Fruit fly (Drosophila melanogaster): ENCODE results near the gene AOX1.

Gene AOX1

DNA sequence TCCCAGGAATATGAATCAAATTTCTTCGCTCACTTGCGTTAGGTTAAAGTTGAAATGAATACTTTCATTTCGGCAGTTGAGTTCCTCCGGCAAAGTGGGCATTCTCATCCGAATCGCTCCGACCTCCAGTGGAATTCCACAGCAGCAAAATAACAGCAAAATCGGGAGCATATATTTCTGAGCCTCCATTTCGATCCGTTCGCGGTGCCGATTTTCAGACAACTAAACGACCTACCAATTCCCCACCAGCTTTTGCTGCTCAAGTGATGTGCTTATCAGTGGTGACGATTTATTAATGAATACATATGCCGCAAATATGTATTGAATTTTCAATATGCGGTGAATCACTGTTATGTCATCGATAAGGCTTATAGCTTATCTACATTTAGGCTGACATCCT, 28.5 kb downstream of the AOX1 start, which contains the start of gene CG44014:
Gene CG44014 (minus strand): TSS at position 256 of the 400 bp plus-strand sequence.
- TF ChIP-seq OdsH (GFP tag; optimal IDR thresholded peaks at IDR 0.05) (no peak), Hnf4 (GFP tag; optimal IDR thresholded peaks at IDR 0.05) (no peak), tai (GFP tag; optimal IDR thresholded peaks at IDR 0.05) (no peak), dmrt93B (GFP tag; optimal IDR thresholded peaks at IDR 0.05) (no peak), rgr (GFP tag; optimal IDR thresholded peaks at IDR 0.05) (no peak), CrebA (GFP tag; optimal IDR thresholded peaks at IDR 0.05; ENCODE audit: borderline replicate concordance) (no peak), CG32264 (GFP tag; optimal IDR thresholded peaks at IDR 0.05) (no peak)

DNA sequence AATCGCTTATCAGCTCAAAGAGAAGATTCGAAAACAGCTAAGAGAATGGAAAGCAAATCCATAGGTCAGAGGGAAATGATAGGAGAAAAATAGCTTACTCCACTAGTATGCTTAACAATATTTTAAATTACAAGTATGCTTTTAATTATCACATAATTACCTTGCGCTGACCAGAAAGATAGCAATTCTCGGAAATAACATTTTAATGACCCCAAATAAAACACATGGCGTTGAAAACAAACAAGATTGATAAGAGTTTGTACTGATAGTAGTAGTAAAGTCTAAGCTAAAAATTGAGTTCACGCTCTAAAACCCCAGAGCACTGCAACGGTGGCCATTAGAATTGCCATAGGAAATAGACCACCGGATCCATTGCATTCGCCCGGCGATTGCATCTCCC, 29.3 kb downstream of the AOX1 start:
- no peak for TF ChIP-seq HLH106 (tag; optimal IDR thresholded peaks at IDR 0.05)
- TF ChIP-seq rgr (GFP tag; optimal IDR thresholded peaks at IDR 0.05) = no peak
- no peak for TF ChIP-seq N (GFP tag; optimal IDR thresholded peaks at IDR 0.05)
- no peak for TF ChIP-seq Hr78 (GFP tag; optimal IDR thresholded peaks at IDR 0.05)
- TF ChIP-seq fru (GFP tag; optimal IDR thresholded peaks at IDR 0.05) = no peak
- TF ChIP-seq dsf (GFP tag; optimal IDR thresholded peaks at IDR 0.05; ENCODE audit: borderline replicate concordance) = no peak
- no peak for TF ChIP-seq tai (GFP tag; optimal IDR thresholded peaks at IDR 0.05)
- no peak for TF ChIP-seq dmrt93B (GFP tag; optimal IDR thresholded peaks at IDR 0.05)
- TF ChIP-seq Mio (GFP tag; optimal IDR thresholded peaks at IDR 0.05) = no peak

DNA sequence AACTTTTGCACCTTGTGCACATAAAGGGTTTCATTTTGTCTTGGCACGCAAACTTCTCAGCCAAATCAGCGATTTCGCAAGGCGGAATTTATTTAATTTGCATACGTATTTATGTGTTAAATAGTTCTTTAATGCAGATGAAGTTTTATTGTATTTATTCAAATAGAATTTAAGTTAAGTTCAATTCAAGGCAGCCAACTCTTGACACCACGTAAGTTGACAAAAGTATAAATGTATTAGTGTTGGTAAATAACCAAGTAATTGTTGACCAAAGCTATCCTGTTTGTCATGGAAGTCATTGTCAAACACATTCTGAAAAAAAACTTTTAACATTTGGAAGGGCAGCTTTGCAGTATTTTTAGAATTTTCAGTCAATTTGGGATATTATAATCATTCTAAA, 42.8 kb downstream of the AOX1 start, which contains the start of gene maca:
Gene maca (plus strand): TSS at position 301 of the 400 bp plus-strand sequence.
- TF ChIP-seq Vsx2 (GFP tag; optimal IDR thresholded peaks at IDR 0.05; ENCODE audit: partially characterized antibody) = no peak
- no peak for TF ChIP-seq OdsH (GFP tag; optimal IDR thresholded peaks at IDR 0.05)
- no peak for TF ChIP-seq sage (GFP tag; optimal IDR thresholded peaks at IDR 0.05)
- no peak for TF ChIP-seq Hr83 (GFP tag; optimal IDR thresholded peaks at IDR 0.05; ENCODE audit: poor library complexity, severe bottlenecking)

DNA sequence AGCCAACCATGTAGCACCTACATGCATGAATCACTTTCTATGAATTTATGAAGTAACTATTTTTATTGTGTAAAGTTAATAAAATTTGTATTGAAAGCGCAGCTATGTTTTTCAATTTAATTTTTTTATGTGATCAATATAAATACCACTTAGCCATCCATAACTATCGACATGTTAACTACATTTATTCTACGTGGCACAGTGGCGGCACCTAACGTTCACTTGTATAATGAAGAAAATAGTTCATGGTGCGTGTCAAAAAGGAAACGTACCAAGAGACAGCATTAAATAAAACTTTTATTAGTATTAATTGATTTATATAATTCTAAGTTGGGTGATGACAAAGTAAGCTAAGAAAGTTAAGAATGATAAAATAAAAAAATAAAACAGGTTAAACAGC, 43.9 kb downstream of the AOX1 start:
- no peak for TF ChIP-seq sv (GFP tag; optimal IDR thresholded peaks at IDR 0.05)
- no peak for TF ChIP-seq tai (GFP tag; optimal IDR thresholded peaks at IDR 0.05)
- TF ChIP-seq sage (GFP tag; optimal IDR thresholded peaks at IDR 0.05) = no peak
- no peak for TF ChIP-seq ey (GFP tag; optimal IDR thresholded peaks at IDR 0.05)
- no peak for TF ChIP-seq usp (GFP tag; optimal IDR thresholded peaks at IDR 0.05)
- TF ChIP-seq Rel (GFP tag; optimal IDR thresholded peaks at IDR 0.05) = no peak
- no peak for TF ChIP-seq Rel (tag; optimal IDR thresholded peaks at IDR 0.05)
- TF ChIP-seq lola (GFP tag; optimal IDR thresholded peaks at IDR 0.05) = no peak

DNA sequence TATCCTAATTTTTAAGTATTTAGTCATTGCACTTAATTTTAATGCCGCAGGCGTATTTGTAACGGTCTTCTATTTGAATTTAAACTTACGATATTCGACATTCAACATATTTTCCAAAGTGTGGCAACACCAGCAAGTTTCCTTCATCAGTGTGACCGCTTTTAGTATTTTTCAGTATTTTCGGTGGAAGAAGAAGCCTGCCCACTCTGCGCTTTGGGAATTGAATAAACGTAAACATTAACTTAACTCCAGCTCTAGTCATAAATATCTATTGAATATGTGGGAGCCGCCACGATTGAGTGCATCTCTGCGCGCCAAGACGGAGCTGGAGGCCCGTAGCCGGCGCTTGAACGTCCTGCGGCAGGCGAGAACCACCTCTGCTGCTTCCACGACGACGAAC, 51.2 kb downstream of the AOX1 start, which contains the start of gene obe:
Gene obe (plus strand): TSS at position 185 of the 400 bp plus-strand sequence.
- TF ChIP-seq usp (GFP tag; optimal IDR thresholded peaks at IDR 0.05) = no peak
- TF ChIP-seq Myc (optimal IDR thresholded peaks at IDR 0.05) = peak; percentile 53

DNA sequence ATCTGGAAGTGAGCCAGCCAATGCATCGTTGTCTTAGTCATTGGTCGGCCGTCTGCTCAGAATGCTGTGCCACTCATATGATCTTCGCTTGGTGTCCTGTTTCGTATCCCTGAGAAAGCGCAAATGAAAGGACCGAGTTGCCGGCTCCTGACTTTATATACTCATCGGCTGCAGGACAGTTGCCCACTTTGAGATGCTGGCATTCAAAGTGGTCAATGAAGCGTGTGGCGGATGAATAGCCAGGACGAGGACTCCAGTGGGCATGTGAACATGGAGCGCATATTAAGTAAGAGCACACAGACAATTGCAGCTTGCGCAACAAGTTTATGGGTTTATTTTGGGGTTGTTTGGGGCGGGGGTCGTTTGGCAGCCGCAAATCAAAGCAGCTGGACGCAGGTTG, 51.8 kb downstream of the AOX1 start, which contains the start of gene Trissin:
Gene Trissin (minus strand): TSS at position 101 of the 400 bp plus-strand sequence.
- TF ChIP-seq dmrt93B (GFP tag; optimal IDR thresholded peaks at IDR 0.05) = no peak
- TF ChIP-seq br (GFP tag; optimal IDR thresholded peaks at IDR 0.05) = no peak
- no peak for TF ChIP-seq dsf (GFP tag; optimal IDR thresholded peaks at IDR 0.05; ENCODE audit: borderline replicate concordance)
- no peak for TF ChIP-seq pan (optimal IDR thresholded peaks at IDR 0.05)
- no peak for TF ChIP-seq Hr83 (GFP tag; optimal IDR thresholded peaks at IDR 0.05; ENCODE audit: poor library complexity, severe bottlenecking)
- no peak for TF ChIP-seq Hr78 (GFP tag; optimal IDR thresholded peaks at IDR 0.05)
- no peak for TF ChIP-seq sv (GFP tag; optimal IDR thresholded peaks at IDR 0.05)
- no peak for TF ChIP-seq Myc (optimal IDR thresholded peaks at IDR 0.05)
- TF ChIP-seq Abd-B (GFP tag; optimal IDR thresholded peaks at IDR 0.05) = no peak
- TF ChIP-seq h (GFP tag; optimal IDR thresholded peaks at IDR 0.05) = no peak
- no peak for TF ChIP-seq Rel (GFP tag; optimal IDR thresholded peaks at IDR 0.05)
- TF ChIP-seq Rel (tag; optimal IDR thresholded peaks at IDR 0.05) = no peak
- TF ChIP-seq Sp1 (GFP tag; optimal IDR thresholded peaks at IDR 0.05) = no peak
- no peak for TF ChIP-seq brk (GFP tag; optimal IDR thresholded peaks at IDR 0.05)
- TF ChIP-seq dl (GFP tag; optimal IDR thresholded peaks at IDR 0.05; ENCODE audit: insufficient read depth in 1 of 2, partially characterized antibody in 2 of 2) = no peak
- no peak for TF ChIP-seq CrebA (GFP tag; optimal IDR thresholded peaks at IDR 0.05; ENCODE audit: borderline replicate concordance)
- TF ChIP-seq HLH106 (tag; optimal IDR thresholded peaks at IDR 0.05) = no peak

Data from whole organism, wandering third instar larva.